Worm (Caenorhabditis elegans) whole organism, early embryonic: ENCODE results near the gene K12G11.6.

Experiments used
- B0310.2 ChIP-seq: sonication (generic microtip); optimal IDR thresholded peaks from 2 replicates; lab custom pipeline; 2016; ENCODE audit warnings: mild to moderate bottlenecking, missing genetic modification characterization, missing compliant biosample characterization
- F13C5.2 ChIP-seq: sonication (generic microtip); optimal IDR thresholded peaks from 2 replicates; lab custom pipeline; 2017; ENCODE audit warnings: mild to moderate bottlenecking, missing genetic modification characterization, inconsistent platforms, missing compliant biosample characterization
- aly-1 ChIP-seq: sonication (generic microtip); optimal IDR thresholded peaks from 2 replicates; lab custom pipeline; 2016; ENCODE audit warnings: missing genetic modification characterization, missing compliant biosample characterization
- ama-1 ChIP-seq: fragments of 150-350 bp; optimal IDR thresholded peaks from 2 replicates; lab custom pipeline; 2014
- ceh-13 ChIP-seq: fragments of 200-800 bp; sonication (Bioruptor generic); optimal IDR thresholded peaks from 2 replicates; lab custom pipeline; 2018; ENCODE audit warnings: mild to moderate bottlenecking, missing genetic modification characterization, missing compliant biosample characterization
- ceh-36 ChIP-seq: sonication (generic microtip); optimal IDR thresholded peaks from 2 replicates; lab custom pipeline; 2016; ENCODE audit warnings: missing genetic modification characterization, inconsistent platforms, missing compliant biosample characterization
- ets-7 ChIP-seq: sonication (generic microtip); optimal IDR thresholded peaks from 2 replicates; lab custom pipeline; 2016; ENCODE audit warnings: missing genotype, missing genetic modification characterization, missing compliant biosample characterization
- flt-1 ChIP-seq: fragments of 200-800 bp; sonication (Bioruptor generic); IDR thresholded peaks from 2 replicates; pipeline ENCODE4 v1.3.6; 2022; ENCODE audit warnings: missing genetic modification characterization, missing compliant biosample characterization
- hmbx-1 ChIP-seq: sonication (generic microtip); optimal IDR thresholded peaks from 2 replicates; lab custom pipeline; 2016; ENCODE audit warnings: mild to moderate bottlenecking, missing genetic modification characterization, missing compliant biosample characterization
- hmg-4 ChIP-seq: fragments of 200-800 bp; sonication (Bioruptor generic); optimal IDR thresholded peaks from 2 replicates; lab custom pipeline; 2018; ENCODE audit warnings: mild to moderate bottlenecking, missing genetic modification characterization, missing compliant biosample characterization
- hnd-1 ChIP-seq: sonication (generic microtip); optimal IDR thresholded peaks from 2 replicates; lab custom pipeline; 2016; ENCODE audit warnings: missing genetic modification characterization, missing compliant biosample characterization
- pes-1 ChIP-seq: fragments of 200-800 bp; sonication (Bioruptor generic); IDR thresholded peaks from 2 replicates; pipeline ENCODE4 v1.3.6; 2022; ENCODE audit warnings: missing genetic modification reagents, missing genetic modification characterization, missing compliant biosample characterization
- scrt-1 ChIP-seq: fragments of 200-800 bp; sonication (Bioruptor generic); IDR thresholded peaks from 2 replicates; pipeline ENCODE4 v1.3.6; 2022; ENCODE audit warnings: missing genetic modification characterization, missing compliant biosample characterization
- sea-1 ChIP-seq: fragments of 200-800 bp; sonication (Bioruptor generic); conservative IDR thresholded peaks from 2 replicates; pipeline ENCODE4 v1.3.6; 2022; ENCODE audit warnings: missing genetic modification characterization, missing compliant biosample characterization
- tbx-11 ChIP-seq: fragments of 200-800 bp; sonication (Bioruptor generic); IDR thresholded peaks from 2 replicates; pipeline ENCODE4 v1.3.6; 2022; ENCODE audit warnings: missing genetic modification characterization, missing compliant biosample characterization
- tbx-37 ChIP-seq: fragments of 200-800 bp; sonication (Bioruptor generic); conservative IDR thresholded peaks from 2 replicates; pipeline ENCODE4 v1.3.6; 2022; ENCODE audit warnings: missing genetic modification reagents, missing genetic modification characterization, missing compliant biosample characterization
- tra-4 ChIP-seq: sonication (generic microtip); optimal IDR thresholded peaks from 2 replicates; lab custom pipeline; 2017; ENCODE audit warnings: missing genetic modification characterization, missing compliant biosample characterization

The K12G11.6 gene

DNA sequence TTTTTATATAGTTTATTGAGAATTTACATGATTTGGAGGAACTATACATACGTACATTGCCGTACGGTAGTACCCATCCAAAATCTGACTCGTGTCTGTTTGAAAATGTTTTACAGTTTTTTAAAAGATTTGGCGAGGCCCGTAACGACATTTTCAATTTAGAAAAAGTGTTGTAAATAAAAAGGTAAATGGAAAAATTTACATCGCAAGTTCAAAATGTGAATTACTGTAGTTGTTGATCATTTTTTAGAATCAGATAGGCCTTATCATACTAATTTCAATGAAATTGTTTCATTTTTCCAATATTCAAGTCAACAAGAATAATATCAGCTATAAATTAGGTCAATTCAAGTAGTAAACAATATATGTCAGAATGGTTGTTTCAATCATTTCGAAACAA lies 31.3 kb upstream of the K12G11.6 start, which contains the start of gene R13H4.6:
Gene R13H4.6 (plus strand): TSS at position 301 of the 400 bp plus-strand sequence.
- no peak for TF ChIP-seq F13C5.2 (tag; lab: Kevin White, UChicago)
- TF ChIP-seq hmbx-1 (tag; lab: Kevin White, UChicago) = no peak
- TF ChIP-seq B0310.2 = no peak
- TF ChIP-seq sea-1 = no peak
- TF ChIP-seq ets-7 (tag; lab: Kevin White, UChicago) = no peak
- no peak for TF ChIP-seq ceh-36 (tag; lab: Kevin White, UChicago)

DNA sequence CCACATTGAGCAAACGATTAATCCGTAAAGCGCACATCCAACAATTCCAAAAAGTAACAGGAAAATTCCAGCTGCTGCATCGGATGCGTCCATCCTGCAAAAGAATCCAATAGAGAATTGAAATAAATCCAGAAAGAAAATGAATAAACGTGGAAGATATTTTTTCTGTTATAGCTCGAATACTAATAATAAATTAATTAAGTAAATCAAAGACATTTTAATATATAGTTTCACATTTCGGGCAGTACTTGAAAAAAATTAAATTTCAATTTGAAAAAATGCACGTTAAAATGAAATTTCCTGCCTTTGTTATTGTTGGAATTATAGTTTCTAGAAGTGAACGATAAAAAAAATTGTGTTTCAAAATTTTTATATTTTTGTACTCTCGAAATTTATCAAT lies 26.0 kb upstream of the K12G11.6 start, which contains the start of gene R13H4.7:
Gene R13H4.7 (minus strand): TSS at position 101 of the 400 bp plus-strand sequence.
- TF ChIP-seq ceh-13 (GFP tag; lab: Kevin White, UChicago) = no peak
- no peak for TF ChIP-seq B0310.2
- TF ChIP-seq hmbx-1 (tag; lab: Kevin White, UChicago) = no peak
- no peak for TF ChIP-seq sea-1
- TF ChIP-seq tra-4 (tag; lab: Kevin White, UChicago) = no peak
- no peak for TF ChIP-seq ama-1
- no peak for TF ChIP-seq aly-1 (tag; lab: Kevin White, UChicago)
- no peak for TF ChIP-seq hmg-4 (GFP tag; lab: Kevin White, UChicago)
- TF ChIP-seq tbx-11 (GFP tag; lab: Robert Waterston, UW) = no peak
- TF ChIP-seq flt-1 (GFP tag; lab: Robert Waterston, UW) = no peak
- no peak for TF ChIP-seq ceh-36 (tag; lab: Kevin White, UChicago)
- no peak for TF ChIP-seq hnd-1 (tag; lab: Kevin White, UChicago)
- no peak for TF ChIP-seq tbx-37 (GFP tag; lab: Robert Waterston, UW)
- TF ChIP-seq ets-7 (tag; lab: Kevin White, UChicago) = no peak
- TF ChIP-seq scrt-1 = no peak
- no peak for TF ChIP-seq pes-1 (GFP tag; lab: Robert Waterston, UW)
- TF ChIP-seq F13C5.2 (tag; lab: Kevin White, UChicago) = no peak

DNA sequence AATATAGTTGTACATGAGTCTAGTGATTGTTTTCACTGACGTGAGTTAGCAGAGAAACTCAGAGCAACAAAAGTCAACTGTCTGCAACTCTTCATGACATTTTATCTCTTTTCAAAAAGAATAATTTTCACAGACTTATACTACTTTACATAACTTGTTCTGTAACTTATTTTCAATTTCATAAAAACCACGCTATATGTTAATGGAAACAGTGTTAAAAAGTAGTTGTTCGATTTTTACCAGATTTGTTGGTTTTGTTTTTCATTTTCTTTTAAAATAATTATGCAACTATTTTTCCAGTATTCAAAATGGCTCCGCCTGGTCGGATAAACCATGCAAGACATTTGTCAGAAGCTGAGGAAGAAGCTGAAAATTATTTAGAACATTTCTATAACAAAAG lies 19.1 kb upstream of the K12G11.6 start, which contains the start of gene sulp-4:
Gene sulp-4 (plus strand): TSS at position 301 of the 400 bp plus-strand sequence.
- no peak for TF ChIP-seq ets-7 (tag; lab: Kevin White, UChicago)
- TF ChIP-seq B0310.2 = no peak
- TF ChIP-seq scrt-1 = no peak

DNA sequence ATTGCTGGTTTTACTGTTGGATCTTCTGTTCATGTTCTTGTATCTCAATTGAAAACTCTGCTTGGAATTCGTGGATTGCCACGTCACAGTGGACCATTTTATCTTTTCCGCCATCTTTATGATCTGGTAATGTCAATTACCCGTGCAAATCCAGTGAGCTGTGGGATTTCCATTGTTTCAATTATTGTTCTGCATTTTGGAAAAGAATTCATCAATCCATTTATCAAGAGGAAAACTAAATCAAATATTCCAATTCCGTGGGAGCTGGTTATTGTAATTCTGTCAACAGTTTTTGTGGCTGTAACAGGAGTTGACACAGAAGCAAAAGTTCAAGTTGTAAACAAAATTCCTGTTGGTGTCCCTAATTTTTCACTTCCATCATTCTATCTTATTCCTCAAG lies 17.5 kb upstream of the K12G11.6 start:
- no peak for TF ChIP-seq ets-7 (tag; lab: Kevin White, UChicago)
- TF ChIP-seq B0310.2 = no peak
- no peak for TF ChIP-seq hmbx-1 (tag; lab: Kevin White, UChicago)
- no peak for TF ChIP-seq hnd-1 (tag; lab: Kevin White, UChicago)
- no peak for TF ChIP-seq ceh-36 (tag; lab: Kevin White, UChicago)
- TF ChIP-seq aly-1 (tag; lab: Kevin White, UChicago) = no peak
- TF ChIP-seq tbx-37 (GFP tag; lab: Robert Waterston, UW) = no peak
- no peak for TF ChIP-seq ceh-13 (GFP tag; lab: Kevin White, UChicago)
- no peak for TF ChIP-seq scrt-1
- TF ChIP-seq F13C5.2 (tag; lab: Kevin White, UChicago) = no peak
- TF ChIP-seq sea-1 = no peak
- no peak for TF ChIP-seq pes-1 (GFP tag; lab: Robert Waterston, UW)
- no peak for TF ChIP-seq ama-1
- TF ChIP-seq hmg-4 (GFP tag; lab: Kevin White, UChicago) = no peak
- no peak for TF ChIP-seq tbx-11 (GFP tag; lab: Robert Waterston, UW)
- no peak for TF ChIP-seq tra-4 (tag; lab: Kevin White, UChicago)
- TF ChIP-seq flt-1 (GFP tag; lab: Robert Waterston, UW) = no peak

DNA sequence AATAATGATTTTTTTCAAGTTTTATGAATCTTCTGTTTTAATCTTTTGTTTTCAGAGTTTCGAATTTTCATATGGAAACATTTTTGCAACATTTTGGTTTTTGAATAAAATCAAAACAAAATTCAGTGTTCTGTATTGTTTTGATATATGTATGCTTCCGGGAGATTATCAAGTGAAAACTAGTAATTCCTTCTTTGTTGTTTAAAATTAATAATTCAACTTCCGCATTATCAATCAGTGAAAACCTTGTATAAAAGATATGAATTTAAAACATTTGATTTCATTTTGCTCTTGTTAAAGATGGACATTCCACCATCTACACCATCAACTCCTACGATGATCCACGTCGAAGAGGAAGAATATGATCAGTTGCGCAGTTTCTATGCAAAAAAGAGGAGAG lies 14.4 kb upstream of the K12G11.6 start, which contains the start of gene sulp-5:
Gene sulp-5 (plus strand): TSS at position 301 of the 400 bp plus-strand sequence.
- no peak for TF ChIP-seq ceh-36 (tag; lab: Kevin White, UChicago)
- TF ChIP-seq tbx-11 (GFP tag; lab: Robert Waterston, UW) = no peak
- no peak for TF ChIP-seq ets-7 (tag; lab: Kevin White, UChicago)
- TF ChIP-seq hmbx-1 (tag; lab: Kevin White, UChicago) = no peak
- no peak for TF ChIP-seq tra-4 (tag; lab: Kevin White, UChicago)
- TF ChIP-seq ama-1 = no peak
- TF ChIP-seq hnd-1 (tag; lab: Kevin White, UChicago) = no peak
- TF ChIP-seq flt-1 (GFP tag; lab: Robert Waterston, UW) = no peak
- TF ChIP-seq F13C5.2 (tag; lab: Kevin White, UChicago) = no peak
- no peak for TF ChIP-seq sea-1
- no peak for TF ChIP-seq pes-1 (GFP tag; lab: Robert Waterston, UW)
- no peak for TF ChIP-seq tbx-37 (GFP tag; lab: Robert Waterston, UW)
- TF ChIP-seq scrt-1 = no peak
- no peak for TF ChIP-seq aly-1 (tag; lab: Kevin White, UChicago)
- no peak for TF ChIP-seq B0310.2
- TF ChIP-seq hmg-4 (GFP tag; lab: Kevin White, UChicago) = no peak

DNA sequence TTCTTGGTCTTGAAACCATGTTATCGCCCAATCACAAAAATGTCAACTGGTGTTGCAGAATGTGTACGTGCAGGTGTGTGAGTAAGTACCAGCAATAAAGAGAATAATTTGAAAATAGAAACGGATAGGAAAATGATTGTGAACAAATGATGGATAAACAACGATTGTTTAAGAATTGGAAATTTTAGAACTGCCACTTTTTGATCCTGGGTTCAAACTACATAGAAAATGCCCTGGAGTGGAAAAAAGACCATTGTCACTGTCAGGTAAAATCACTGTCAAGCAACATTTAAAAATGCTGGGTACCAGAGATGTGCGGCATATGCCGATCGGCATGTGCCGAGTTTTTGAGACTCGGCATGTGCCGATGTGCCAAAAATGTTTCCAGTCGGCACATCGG lies 10.9 kb upstream of the K12G11.6 start:
- no peak for TF ChIP-seq ceh-36 (tag; lab: Kevin White, UChicago)
- no peak for TF ChIP-seq tbx-37 (GFP tag; lab: Robert Waterston, UW)
- TF ChIP-seq aly-1 (tag; lab: Kevin White, UChicago) = no peak
- TF ChIP-seq pes-1 (GFP tag; lab: Robert Waterston, UW) = no peak

DNA sequence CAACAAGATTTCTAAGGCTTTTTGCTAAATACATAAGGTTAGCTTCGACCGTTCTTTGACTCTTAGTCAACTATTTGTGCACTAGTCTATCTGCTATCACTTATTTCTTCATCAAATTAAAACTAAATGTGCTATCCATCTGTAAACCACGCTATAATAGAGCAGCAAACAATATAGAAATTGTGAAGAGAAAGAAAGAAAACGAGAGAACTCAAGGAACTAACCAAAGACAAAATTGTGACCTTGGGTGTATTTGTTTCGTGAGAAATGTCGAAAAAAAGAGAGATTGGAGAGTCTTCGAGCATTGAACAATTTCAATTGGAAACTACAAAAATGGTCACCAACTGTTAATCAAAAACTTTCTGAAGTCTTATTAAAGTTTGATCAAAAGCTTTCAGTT lies 9.0 kb upstream of the K12G11.6 start:
- TF ChIP-seq ets-7 (tag; lab: Kevin White, UChicago) (no peak), hnd-1 (tag; lab: Kevin White, UChicago) (no peak), scrt-1 (no peak), flt-1 (GFP tag; lab: Robert Waterston, UW) (no peak), ama-1 (no peak), aly-1 (tag; lab: Kevin White, UChicago) (no peak), pes-1 (GFP tag; lab: Robert Waterston, UW) (no peak), sea-1 (no peak), tbx-11 (GFP tag; lab: Robert Waterston, UW) (no peak), F13C5.2 (tag; lab: Kevin White, UChicago) (no peak), ceh-36 (tag; lab: Kevin White, UChicago) (no peak), hmg-4 (GFP tag; lab: Kevin White, UChicago) (no peak)
